Worm (Caenorhabditis elegans) whole organism, L4 larva: ENCODE data around the gene R07E3.6.

Experiments used
- ZK546.5 ChIP-seq, 2 experiments: sonication (generic microtip); optimal IDR thresholded peaks; 2 replicates each; lab custom pipeline; 2017; ENCODE audit warnings: missing biosample characterization in 2 of 2, missing genetic modification characterization in 2 of 2
- ama-1 ChIP-seq: fragments of 150-350 bp; optimal IDR thresholded peaks from 2 replicates; lab custom pipeline; 2014; ENCODE audit warnings: inconsistent platforms, mixed read lengths
- dpl-1 ChIP-seq: fragments of 150-350 bp; optimal IDR thresholded peaks from 2 replicates; lab custom pipeline; 2014; ENCODE audit warnings: missing biosample characterization, missing genetic modification reagents, missing genetic modification characterization
- fkh-10 ChIP-seq: fragments of 150-350 bp; optimal IDR thresholded peaks from 2 replicates; lab custom pipeline; 2014; ENCODE audit warnings: missing biosample characterization, missing genetic modification reagents, missing genetic modification characterization
- lin-39 ChIP-seq: fragments of 150-350 bp; optimal IDR thresholded peaks from 2 replicates; lab custom pipeline; 2014; ENCODE audit warnings: missing biosample characterization, missing genetic modification reagents, missing genetic modification characterization
- lsy-2 ChIP-seq, 2 experiments: fragments of 150-350 bp in 1 of 2; sonication (generic microtip) in 1 of 2; optimal IDR thresholded peaks; 2 replicates each; lab custom pipeline; 2014 to 2017; ENCODE audit warnings: missing biosample characterization in 2 of 2, missing genetic modification characterization in 2 of 2
- mdl-1 ChIP-seq, 2 experiments: fragments of 150-350 bp in 1 of 2; sonication (generic microtip) in 1 of 2; optimal IDR thresholded peaks; 2 replicates each; lab custom pipeline; 2014 to 2017; ENCODE audit warnings: missing biosample characterization in 2 of 2, missing genetic modification characterization in 2 of 2
- unc-39 ChIP-seq: sonication (generic microtip); optimal IDR thresholded peaks from 2 replicates; lab custom pipeline; 2017; ENCODE audit warnings: missing biosample characterization, missing genetic modification characterization
- vab-7 ChIP-seq: fragments of 200-800 bp; sonication (Bioruptor generic); IDR thresholded peaks from 2 replicates; pipeline ENCODE4 v1.3.6; 2022; ENCODE audit warnings: missing genetic modification reagents, missing genetic modification characterization, missing compliant biosample characterization
- zfp-2 ChIP-seq: sonication (generic microtip); optimal IDR thresholded peaks from 2 replicates; lab custom pipeline; 2016; ENCODE audit warnings: mild to moderate bottlenecking, missing genetic modification characterization, missing compliant biosample characterization
- ztf-11 ChIP-seq: fragments of 150-350 bp; optimal IDR thresholded peaks from 2 replicates; lab custom pipeline; 2014; ENCODE audit warnings: missing biosample characterization, missing genetic modification characterization

DNA sequence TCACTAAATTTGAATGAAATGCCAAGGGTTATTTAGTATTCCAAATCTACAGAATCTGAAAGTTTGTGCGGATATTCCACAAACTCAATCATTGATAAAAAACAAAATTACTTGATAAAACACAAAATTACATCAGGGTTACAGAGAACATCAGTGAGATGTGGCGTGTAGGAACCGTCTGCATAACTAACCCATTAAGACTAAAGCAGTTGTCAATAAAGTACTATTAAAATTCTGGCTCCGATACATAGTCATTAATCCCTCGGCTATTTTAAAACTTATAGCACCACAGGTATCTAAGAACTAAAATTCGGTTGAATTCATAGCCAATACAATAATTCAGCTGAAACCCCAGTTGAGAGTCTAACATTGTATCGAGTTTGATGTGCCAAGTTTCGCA is 21.2 kb downstream of the R07E3.6 start:
- TF ChIP-seq lin-39 (no peak), unc-39 (tag; lab: Kevin White, UChicago) (no peak), vab-7 (GFP tag; lab: Robert Waterston, UW) (no peak), lsy-2 (tag; optimal IDR thresholded peaks at IDR 0.05; lab: Kevin White, UChicago) (no peak), ztf-11 (tag; lab: Kevin White, UChicago) (no peak), dpl-1 (GFP tag; lab: Kevin White, UChicago) (no peak), fkh-10 (GFP tag; lab: Kevin White, UChicago) (no peak), ZK546.5 (tag; optimal IDR thresholded peaks at IDR 0.05; lab: Kevin White, UChicago) (no peak), zfp-2 (tag; lab: Kevin White, UChicago) (no peak), ama-1 (lab: Kevin White, UChicago) (no peak), mdl-1 (tag; optimal IDR thresholded peaks at IDR 0.05; lab: Kevin White, UChicago) (no peak)
